Worm (Caenorhabditis elegans): ENCODE measurements around the gene scpl-4.

scpl-4 gene

DNA sequence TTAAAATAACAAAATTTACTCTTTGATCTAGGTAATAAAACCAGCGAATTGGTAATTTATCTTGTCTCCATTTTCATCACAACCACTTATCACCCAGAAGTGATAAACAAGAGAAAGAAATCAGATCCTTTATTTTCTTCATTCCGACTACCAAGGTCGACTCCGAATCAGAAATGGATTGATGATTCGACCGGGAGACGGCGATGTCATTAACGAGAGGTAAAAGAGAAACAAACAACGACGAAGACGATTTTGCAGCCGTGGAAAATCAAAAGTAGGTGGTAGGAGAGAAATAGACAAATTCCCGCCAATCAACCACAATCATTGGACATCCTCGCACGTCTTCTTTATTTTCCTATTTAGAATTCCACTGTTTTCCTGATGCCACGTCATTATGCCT, 41.8 kb upstream of the scpl-4 start:
- TF ChIP-seq snpc-4 (GFP tag; optimal IDR thresholded peaks at IDR 0.05) (no peak), snpc-4 (tag; optimal IDR thresholded peaks at IDR 0.05) (no peak), F23B12.7 (tag; optimal IDR thresholded peaks at IDR 0.05; ENCODE audit: insufficient read depth) (no peak), ztf-28 (GFP tag; IDR thresholded peaks at IDR 0.05) (no peak), attf-3 (GFP tag; conservative IDR thresholded peaks at IDR 0.05) (no peak), ztf-26 (tag; optimal IDR thresholded peaks at IDR 0.05) (no peak), unc-130 (GFP tag; optimal IDR thresholded peaks at IDR 0.05) (no peak), madf-10 (tag; optimal IDR thresholded peaks at IDR 0.05) (no peak), T26A5.8 (tag; optimal IDR thresholded peaks at IDR 0.05) (no peak), F57C9.4 (tag; optimal IDR thresholded peaks at IDR 0.05) (no peak), gei-17 (GFP tag; optimal IDR thresholded peaks at IDR 0.05) (no peak), ztf-3 (GFP tag; optimal IDR thresholded peaks at IDR 0.05) (no peak), aptf-2 (GFP tag; conservative IDR thresholded peaks at IDR 0.05) (no peak), F10E7.11 (tag; optimal IDR thresholded peaks at IDR 0.05) (no peak), ets-4 (GFP tag; optimal IDR thresholded peaks at IDR 0.05) (no peak), rcor-1 (GFP tag; IDR thresholded peaks at IDR 0.05) (no peak), mel-28 (tag; optimal IDR thresholded peaks at IDR 0.05; ENCODE audit: borderline replicate concordance) (no peak)

DNA sequence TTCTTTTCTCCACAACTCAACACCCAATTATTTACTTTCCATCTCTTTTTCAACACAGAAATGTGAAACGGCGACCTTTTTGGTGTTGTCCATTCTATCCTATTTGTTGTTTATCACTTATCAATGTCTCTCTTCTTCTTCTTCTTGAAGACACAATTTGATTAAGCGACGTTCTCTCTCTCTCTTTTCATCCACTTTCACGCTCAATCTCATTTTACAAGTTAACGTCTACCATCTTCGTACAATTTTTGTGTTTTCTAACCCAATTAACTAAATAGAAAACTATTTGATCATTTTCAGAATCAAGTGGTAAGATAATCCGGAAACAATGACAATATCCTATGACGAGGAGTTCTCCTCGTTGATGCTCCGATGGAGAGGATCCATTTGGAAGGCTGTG, 41.2 kb upstream of the scpl-4 start, which contains the start of gene best-14:
Gene best-14 (plus strand): TSS at position 301 of the 400 bp plus-strand sequence.
- TF ChIP-seq ztf-18 (tag; optimal IDR thresholded peaks at IDR 0.05) (no peak), F57A8.1 (GFP tag; optimal IDR thresholded peaks at IDR 0.05) (no peak), madf-3 (GFP tag; IDR thresholded peaks at IDR 0.05) (no peak), unc-62 (GFP tag; optimal IDR thresholded peaks at IDR 0.05) (no peak), K12H6.12 (tag; optimal IDR thresholded peaks at IDR 0.05) (no peak)

DNA sequence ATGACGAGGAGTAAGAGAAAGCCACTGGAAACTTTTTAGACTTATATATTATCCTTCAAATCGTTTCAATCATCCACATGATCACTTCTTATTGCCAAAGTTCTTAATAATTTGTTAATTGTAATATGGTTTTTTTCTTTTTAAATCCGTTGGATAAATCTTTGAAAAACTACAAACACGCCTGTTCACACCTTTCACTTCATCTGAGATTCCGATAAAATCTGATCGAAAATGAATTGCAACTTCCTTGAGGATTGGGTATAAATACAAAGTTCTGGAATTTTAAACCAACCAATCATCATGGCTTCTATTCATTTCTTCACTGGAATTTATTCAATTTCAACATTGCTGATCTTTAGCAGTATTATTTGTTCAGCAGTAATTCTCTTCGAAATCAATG, 38.3 kb upstream of the scpl-4 start, which contains the start of gene col-152:
Gene col-152 (plus strand): TSS at position 301 of the 400 bp plus-strand sequence.
- TF ChIP-seq D2030.7 (GFP tag; IDR thresholded peaks at IDR 0.05): no peak
- no peak for TF ChIP-seq C17E4.6 (GFP tag; IDR thresholded peaks at IDR 0.05)
- no peak for TF ChIP-seq madf-3 (GFP tag; IDR thresholded peaks at IDR 0.05)
- TF ChIP-seq unc-130 (GFP tag; optimal IDR thresholded peaks at IDR 0.05): no peak
- TF ChIP-seq mes-4 (tag; optimal IDR thresholded peaks at IDR 0.05): no peak
- no peak for TF ChIP-seq snpc-1.1 (tag; optimal IDR thresholded peaks at IDR 0.05; ENCODE audit: insufficient read depth)

DNA sequence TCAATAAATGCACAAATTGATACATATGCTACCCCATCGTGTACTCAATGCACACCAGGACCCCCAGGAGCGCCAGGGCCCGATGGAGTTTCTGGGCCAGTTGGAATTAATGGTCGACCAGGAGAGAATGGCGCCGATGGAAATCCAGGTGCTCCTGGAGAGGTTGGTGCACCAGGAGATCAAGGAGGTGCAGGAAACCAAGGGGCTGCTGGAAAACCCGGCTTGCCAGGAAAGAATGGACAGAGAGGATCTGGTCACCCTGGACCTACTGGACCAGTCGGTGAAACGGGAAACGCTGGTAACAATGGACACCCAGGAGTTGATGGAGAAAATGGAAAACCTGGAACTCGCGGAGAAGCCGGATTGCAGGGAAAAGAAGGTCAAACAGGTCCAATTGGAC, 37.3 kb upstream of the scpl-4 start:
- no peak for TF ChIP-seq madf-10 (tag; optimal IDR thresholded peaks at IDR 0.05)
- no peak for TF ChIP-seq chd-7 (tag; optimal IDR thresholded peaks at IDR 0.05)
- no peak for TF ChIP-seq madf-8 (GFP tag; conservative IDR thresholded peaks at IDR 0.05)
- TF ChIP-seq sptf-2 (GFP tag; optimal IDR thresholded peaks at IDR 0.05): no peak
- TF ChIP-seq egrh-3 (GFP tag; IDR thresholded peaks at IDR 0.05): peak; percentile 52; the same call in 1 of the 2 replicates
- no peak for TF ChIP-seq let-526 (GFP tag; IDR thresholded peaks at IDR 0.05)
- no peak for TF ChIP-seq F37B4.10 (GFP tag; IDR thresholded peaks at IDR 0.05)
- no peak for TF ChIP-seq Y95B8A.8 (GFP tag; IDR thresholded peaks at IDR 0.05)
- TF ChIP-seq athp-1 (tag; optimal IDR thresholded peaks at IDR 0.05): no peak
- no peak for TF ChIP-seq efl-1 (GFP tag; optimal IDR thresholded peaks at IDR 0.05)
- TF ChIP-seq ztf-25 (GFP tag; IDR thresholded peaks at IDR 0.05): no peak
- TF ChIP-seq B0019.2 (GFP tag; conservative IDR thresholded peaks at IDR 0.05): no peak
- no peak for TF ChIP-seq nhr-90 (tag; optimal IDR thresholded peaks at IDR 0.05)
- TF ChIP-seq hmg-1.2 (GFP tag; IDR thresholded peaks at IDR 0.05): no peak
- TF ChIP-seq ztf-22 (GFP tag; optimal IDR thresholded peaks at IDR 0.05): peak; percentile 30
